Fruit fly (Drosophila melanogaster): ENCODE data around the gene CG13995.

CG13995 gene

DNA sequence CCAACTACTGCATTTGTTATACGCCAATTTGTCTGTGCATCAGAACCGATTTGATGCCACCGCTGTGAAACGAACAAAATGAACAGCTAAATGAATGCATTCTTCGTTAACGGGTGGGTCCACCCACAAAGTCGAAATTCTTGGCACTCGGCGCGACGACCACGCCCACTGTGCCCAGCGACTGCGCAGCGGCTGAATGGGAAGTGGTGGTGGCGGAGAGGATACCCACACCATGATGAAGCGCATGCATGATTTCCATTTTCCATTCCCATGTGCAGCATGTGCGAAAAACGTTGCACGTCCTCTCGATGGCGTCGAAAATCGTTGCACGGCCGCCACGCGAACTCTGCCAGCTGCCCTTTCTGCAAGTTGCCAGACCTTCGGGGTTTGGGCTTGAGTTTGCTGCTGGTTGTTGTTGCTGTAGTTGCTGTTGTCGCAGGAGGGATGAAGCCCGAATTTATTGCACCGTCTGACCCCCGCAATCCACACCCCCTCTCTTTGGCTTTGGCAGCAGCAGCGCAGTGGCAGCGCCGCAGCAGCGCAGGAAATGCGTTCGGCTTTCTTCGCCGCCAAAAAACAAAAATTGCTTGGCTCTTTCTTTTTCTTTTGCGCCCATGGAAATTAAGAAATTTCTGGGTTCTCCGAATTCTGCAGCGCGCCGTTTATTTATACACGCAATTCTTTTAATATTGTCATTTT, 27.2 kb downstream of the CG13995 start:
- TF ChIP-seq insv (optimal IDR thresholded peaks at IDR 0.05) (no peak), Myc (optimal IDR thresholded peaks at IDR 0.05) (no peak), psq (optimal IDR thresholded peaks at IDR 0.05) (no peak), ttk (optimal IDR thresholded peaks at IDR 0.05) (no peak), Sin3A (optimal IDR thresholded peaks at IDR 0.05) (no peak), h (optimal IDR thresholded peaks at IDR 0.05) (no peak)

DNA sequence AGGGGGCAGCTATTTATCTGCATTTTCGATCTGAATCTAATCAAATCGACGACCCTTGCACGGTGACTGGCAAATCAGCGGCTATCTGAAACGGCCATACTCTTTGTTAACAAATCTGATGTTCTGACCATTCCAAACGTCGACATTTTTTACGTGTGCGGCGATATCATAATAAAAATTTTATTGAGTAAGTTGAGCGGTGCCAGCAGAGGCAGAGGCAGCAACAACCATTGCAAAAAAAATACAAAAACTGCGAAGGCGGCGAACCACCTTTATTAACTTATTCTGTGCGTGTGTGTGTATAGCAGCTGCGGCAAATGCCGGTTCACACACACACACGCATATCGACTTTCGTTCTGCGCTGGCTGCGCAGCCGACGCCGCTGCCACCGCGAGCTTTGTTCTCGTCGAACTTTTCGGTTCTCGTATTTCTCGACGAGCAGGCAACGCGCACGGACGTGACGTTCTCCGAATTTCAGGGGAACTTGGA, 28.1 kb downstream of the CG13995 start, which contains the start of gene Kr-h1:
TSS of gene Kr-h1 (plus strand) at position 447 of the 489 bp plus-strand sequence.
- TF ChIP-seq Myc (optimal IDR thresholded peaks at IDR 0.05) (no peak), h (optimal IDR thresholded peaks at IDR 0.05) (no peak), Sin3A (optimal IDR thresholded peaks at IDR 0.05) (no peak)

DNA sequence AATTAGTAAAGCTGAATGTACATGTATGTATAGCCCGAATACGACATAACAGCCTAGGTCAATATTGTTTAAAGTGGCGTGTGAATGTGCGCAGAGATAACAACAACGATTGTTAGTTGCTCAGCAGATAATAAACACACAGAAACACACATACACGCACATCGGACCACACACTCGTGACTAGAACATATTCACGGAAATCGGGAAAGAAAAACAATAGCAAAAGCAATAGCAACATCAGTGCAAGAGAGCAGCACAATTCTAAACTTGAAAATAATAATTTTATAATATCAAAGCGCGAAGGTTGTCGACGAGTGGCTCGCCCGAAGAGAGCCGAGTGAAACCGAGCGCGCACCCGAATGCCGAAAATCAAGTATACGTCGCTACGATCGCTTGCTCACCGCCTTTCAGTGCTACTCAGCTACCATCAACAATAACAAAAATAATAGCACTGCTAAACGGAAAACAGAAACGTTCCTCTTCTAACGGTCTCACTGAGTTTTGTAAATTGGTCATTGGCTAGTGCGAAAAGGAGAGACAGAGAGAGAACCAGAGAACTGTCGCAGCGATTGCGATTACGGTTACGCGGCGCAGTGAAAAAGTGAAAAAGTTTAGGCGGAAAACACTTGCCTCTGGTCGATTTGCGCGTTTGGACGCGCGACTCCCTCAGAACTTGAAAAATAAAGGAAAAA, 29.0 kb downstream of the CG13995 start:
- TF ChIP-seq Sin3A (optimal IDR thresholded peaks at IDR 0.05): no peak
- TF ChIP-seq Myc (optimal IDR thresholded peaks at IDR 0.05): no peak
- TF ChIP-seq ttk (optimal IDR thresholded peaks at IDR 0.05): no peak
- no peak for TF ChIP-seq psq (optimal IDR thresholded peaks at IDR 0.05)
- TF ChIP-seq insv (optimal IDR thresholded peaks at IDR 0.05): no peak
- no peak for TF ChIP-seq h (optimal IDR thresholded peaks at IDR 0.05)

DNA sequence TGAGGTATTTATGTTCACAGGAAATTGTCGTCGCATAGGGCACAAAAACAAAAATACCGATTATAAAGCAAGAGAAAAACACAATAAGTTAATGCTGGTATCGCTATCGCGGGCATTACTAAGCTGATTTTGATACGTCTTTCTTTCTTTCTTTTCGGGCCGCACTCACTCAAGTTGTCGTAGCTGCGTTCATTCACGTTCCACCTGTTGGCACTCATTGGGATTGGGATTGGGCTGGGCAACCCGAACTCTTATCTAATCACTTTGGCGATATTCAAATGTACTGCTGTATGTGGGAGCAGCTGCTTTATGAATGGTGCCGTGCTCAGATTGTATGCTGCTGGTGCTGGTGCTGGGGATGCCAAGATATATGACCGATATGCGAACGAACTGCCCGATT, 30.6 kb downstream of the CG13995 start:
- TF ChIP-seq psq (optimal IDR thresholded peaks at IDR 0.05): no peak
- no peak for TF ChIP-seq h (optimal IDR thresholded peaks at IDR 0.05)
- TF ChIP-seq Sin3A (optimal IDR thresholded peaks at IDR 0.05): no peak
- TF ChIP-seq ttk (optimal IDR thresholded peaks at IDR 0.05): no peak
- TF ChIP-seq insv (optimal IDR thresholded peaks at IDR 0.05): no peak
- no peak for TF ChIP-seq Myc (optimal IDR thresholded peaks at IDR 0.05)

DNA sequence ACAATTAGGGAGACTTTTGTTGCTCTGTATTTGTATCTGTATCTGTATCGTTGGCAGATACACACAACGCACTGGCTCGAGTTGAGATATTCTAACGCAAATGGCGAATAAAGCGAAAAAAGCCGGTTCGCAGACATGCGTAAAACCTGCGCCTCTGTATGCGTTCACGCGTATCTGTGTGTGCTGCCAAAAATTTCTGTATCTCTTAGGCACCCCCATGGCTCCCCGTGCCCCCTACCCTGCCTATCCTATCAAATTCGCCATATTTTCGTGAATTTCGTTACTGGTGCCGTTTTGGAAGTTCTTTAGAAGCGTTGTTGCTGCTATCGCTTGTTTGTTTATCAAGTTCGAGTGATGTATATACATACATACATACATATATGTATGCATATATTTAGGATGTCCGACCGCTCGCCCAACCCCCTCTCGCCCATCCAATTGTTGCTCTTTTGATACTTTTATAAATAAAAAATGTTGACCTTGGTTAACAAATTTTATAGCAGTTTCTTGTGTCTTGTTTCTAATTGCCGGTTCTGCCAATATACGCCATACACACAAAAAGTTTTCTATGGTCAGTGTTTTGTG, 31.7 kb downstream of the CG13995 start:
- no peak for TF ChIP-seq psq (optimal IDR thresholded peaks at IDR 0.05)
- no peak for TF ChIP-seq h (optimal IDR thresholded peaks at IDR 0.05)
- no peak for TF ChIP-seq ttk (optimal IDR thresholded peaks at IDR 0.05)
- no peak for TF ChIP-seq Myc (optimal IDR thresholded peaks at IDR 0.05)
- TF ChIP-seq insv (optimal IDR thresholded peaks at IDR 0.05): no peak
- no peak for TF ChIP-seq Sin3A (optimal IDR thresholded peaks at IDR 0.05)

DNA sequence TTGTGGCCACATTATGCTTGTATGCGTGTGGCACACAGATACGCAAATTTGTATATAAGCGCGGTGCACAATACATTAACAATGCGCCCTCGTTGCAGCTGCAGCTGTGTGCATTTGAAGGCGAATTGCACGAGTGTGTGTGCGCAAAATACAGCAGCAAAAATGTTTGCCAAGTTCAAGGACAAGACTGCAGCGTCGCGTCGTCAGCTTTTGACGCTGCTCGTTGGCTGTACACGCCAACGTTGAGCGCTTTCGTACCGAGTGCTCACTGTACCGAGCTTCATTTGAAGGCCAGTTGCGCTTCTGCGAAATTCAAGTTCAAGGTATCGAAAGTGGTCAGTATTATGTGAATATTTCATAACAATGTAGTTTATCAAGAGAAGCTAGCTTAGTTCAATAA, 32.7 kb downstream of the CG13995 start:
- TF ChIP-seq ttk (optimal IDR thresholded peaks at IDR 0.05): no peak
- TF ChIP-seq h (optimal IDR thresholded peaks at IDR 0.05): no peak
- TF ChIP-seq Myc (optimal IDR thresholded peaks at IDR 0.05): no peak
- TF ChIP-seq insv (optimal IDR thresholded peaks at IDR 0.05): no peak
- no peak for TF ChIP-seq Sin3A (optimal IDR thresholded peaks at IDR 0.05)
- TF ChIP-seq psq (optimal IDR thresholded peaks at IDR 0.05): no peak

DNA sequence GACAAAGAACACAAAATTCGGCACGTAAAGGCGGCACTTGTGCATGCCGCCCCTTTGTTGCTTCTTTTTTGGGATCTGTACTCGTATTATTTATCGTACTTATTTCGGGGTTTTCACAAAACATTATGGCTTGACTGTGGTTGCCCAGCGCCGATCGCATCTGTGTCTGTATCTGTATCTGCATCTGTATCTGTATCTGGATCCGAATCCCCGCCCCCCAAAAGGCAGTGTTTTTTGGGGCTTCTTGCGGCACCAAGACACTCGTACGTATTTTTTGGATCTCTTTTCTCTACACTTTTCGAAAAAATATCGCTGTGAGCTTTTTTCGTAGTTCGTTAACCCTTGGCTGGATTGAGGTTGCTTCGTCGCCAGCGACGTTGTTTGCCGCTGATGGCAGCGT, 33.6 kb downstream of the CG13995 start:
- TF ChIP-seq Sin3A (optimal IDR thresholded peaks at IDR 0.05) (no peak), h (optimal IDR thresholded peaks at IDR 0.05) (no peak), ttk (optimal IDR thresholded peaks at IDR 0.05) (no peak), Myc (optimal IDR thresholded peaks at IDR 0.05) (no peak), psq (optimal IDR thresholded peaks at IDR 0.05) (no peak), insv (optimal IDR thresholded peaks at IDR 0.05) (no peak)

DNA sequence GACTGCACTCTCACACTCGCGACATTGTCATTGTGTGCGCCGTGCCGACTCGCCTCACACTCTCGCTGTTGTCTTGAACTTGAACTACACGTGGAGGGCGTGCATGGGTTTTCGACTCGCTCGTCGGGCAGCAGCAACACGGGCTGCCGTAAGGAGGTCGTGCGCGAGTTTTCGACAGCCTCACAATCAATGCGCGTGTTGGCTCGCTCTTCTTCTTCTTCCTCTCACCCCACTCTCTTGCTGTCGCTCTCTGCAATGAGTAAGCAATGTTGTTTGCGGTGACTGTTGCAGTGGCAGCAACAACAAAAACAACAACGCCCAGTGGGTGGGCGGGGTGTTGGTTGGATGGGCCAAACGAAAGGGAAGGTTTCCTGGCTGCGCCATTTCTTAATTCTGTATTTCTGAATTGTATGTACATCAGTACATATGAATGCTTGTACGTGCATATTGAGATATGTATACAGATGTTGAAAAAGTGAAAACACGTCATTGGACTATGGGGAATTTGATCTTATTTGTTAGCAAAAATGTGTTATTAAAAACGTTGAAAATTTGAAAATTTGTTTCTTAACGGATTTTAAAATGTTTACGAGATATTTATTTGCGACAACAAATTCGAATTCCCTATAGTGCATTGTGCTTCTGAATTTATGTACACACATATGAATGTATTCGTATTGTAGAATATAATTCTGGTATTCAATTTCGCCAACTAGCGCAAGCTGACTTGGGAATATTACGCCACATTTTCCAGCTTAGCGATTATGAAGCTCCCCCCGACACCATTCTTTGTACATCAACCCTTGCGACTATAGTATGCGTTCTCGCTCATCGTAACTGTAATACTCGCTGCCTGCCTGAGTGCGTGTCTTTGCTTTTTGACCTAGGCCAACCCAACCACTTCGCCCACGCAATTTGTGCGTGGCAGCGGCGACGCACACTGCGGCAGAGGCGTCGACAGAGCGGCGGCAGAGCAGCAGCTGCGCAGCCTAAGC, 34.6 kb downstream of the CG13995 start:
- TF ChIP-seq Myc (optimal IDR thresholded peaks at IDR 0.05) (no peak), Sin3A (optimal IDR thresholded peaks at IDR 0.05) (no peak), ttk (optimal IDR thresholded peaks at IDR 0.05) (no peak), insv (optimal IDR thresholded peaks at IDR 0.05) (no peak)

DNA sequence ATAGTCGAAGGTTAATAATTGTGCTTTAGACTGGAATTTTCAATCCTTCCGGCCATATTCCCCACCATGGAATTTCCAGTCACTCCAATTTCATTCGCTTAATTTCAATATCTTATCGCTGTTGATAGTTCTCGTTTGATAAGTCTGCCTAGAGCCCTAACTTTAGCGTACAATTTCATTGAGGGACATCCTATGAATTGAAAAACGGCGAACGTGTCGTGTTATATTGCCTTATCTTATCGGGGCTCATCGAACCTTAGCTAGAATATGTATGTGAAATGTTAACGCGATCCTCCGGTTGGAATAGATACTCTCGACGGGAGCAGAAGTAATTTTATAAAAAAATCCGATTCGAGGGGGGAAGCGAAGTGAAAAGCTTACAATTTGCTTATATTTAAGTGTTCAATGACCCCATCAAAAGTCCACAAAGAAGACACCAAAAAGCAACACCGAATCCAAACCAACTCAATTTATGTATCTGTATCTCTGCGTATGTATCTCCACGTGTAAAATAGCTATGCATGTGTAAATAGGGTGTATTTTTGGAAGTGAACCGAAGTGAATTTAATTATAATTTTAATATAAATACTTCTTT, 35.6 kb downstream of the CG13995 start:
- TF ChIP-seq Myc (optimal IDR thresholded peaks at IDR 0.05) (no peak), insv (optimal IDR thresholded peaks at IDR 0.05) (no peak), h (optimal IDR thresholded peaks at IDR 0.05) (no peak), ttk (optimal IDR thresholded peaks at IDR 0.05) (no peak), Sin3A (optimal IDR thresholded peaks at IDR 0.05) (no peak), psq (optimal IDR thresholded peaks at IDR 0.05) (no peak)

DNA sequence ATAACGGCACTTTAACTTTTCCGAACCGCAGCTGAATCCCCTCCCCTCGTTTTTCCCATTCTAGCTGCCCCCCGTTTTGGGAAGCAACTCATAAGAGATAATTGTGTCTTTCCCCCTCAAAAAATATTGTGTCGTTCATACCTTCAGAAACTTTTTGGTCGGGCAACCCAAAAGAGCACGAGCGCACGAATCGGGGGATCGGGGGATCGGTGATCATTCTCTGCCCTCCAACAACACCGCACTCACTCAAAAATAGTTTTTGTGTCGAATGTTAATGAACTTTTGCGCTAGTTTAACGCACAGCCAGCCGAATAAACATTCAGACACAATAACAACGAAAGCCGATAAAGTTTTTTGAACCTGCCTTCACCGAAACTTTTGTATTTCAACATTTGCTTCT, 36.3 kb downstream of the CG13995 start:
- TF ChIP-seq h (optimal IDR thresholded peaks at IDR 0.05): no peak
- TF ChIP-seq ttk (optimal IDR thresholded peaks at IDR 0.05): no peak
- TF ChIP-seq Myc (optimal IDR thresholded peaks at IDR 0.05): no peak
- no peak for TF ChIP-seq psq (optimal IDR thresholded peaks at IDR 0.05)
- no peak for TF ChIP-seq insv (optimal IDR thresholded peaks at IDR 0.05)
- no peak for TF ChIP-seq Sin3A (optimal IDR thresholded peaks at IDR 0.05)

All from Kc167 (cell line).